Fruit fly (Drosophila melanogaster): ENCODE data around the gene TSG101.
A peak's percentile ranks its signal among the peaks of the same experiment; 100 is the strongest.

The TSG101 gene

DNA sequence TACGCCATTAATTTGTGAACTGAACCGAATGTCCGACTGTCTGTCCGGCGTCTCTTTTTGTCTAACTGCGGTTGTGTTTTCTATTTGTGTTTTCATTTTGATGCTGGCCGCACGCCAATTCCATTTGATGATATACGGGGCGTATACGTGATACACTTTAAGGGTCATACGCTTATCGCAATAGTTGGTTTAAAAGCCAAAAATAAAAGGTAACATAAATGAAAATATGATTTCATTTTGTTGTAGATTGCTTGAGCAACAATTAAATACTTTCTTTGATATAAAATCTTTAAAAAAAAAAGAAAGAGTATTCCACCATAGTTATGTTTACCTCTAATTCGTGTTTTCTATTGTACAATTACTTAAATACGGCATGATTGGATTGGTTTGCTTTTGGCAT is 42.9 kb downstream of the TSG101 start (continued):
- TF ChIP-seq Drgx (GFP tag; IDR thresholded peaks at IDR 0.05) (peak; percentile 28; the same call in 1 of the 2 replicates), sens (GFP tag) (peak; percentile 15), HLHmδ (GFP tag; optimal IDR thresholded peaks at IDR 0.05) (no peak), CG30403 (GFP tag; optimal IDR thresholded peaks at IDR 0.05) (peak; percentile 25), ci (GFP tag; IDR thresholded peaks at IDR 0.05) (no peak), so (GFP tag; IDR thresholded peaks at IDR 0.05) (0 out of 3 replicates have a peak, but pooled peaks have one; percentile 54), fd3F (GFP tag; optimal IDR thresholded peaks at IDR 0.05) (peak; percentile 24), CG18599 (GFP tag; optimal IDR thresholded peaks at IDR 0.05) (peak; percentile 45), CG11247 (GFP tag; IDR thresholded peaks at IDR 0.05) (0 out of 2 replicates have a peak, but pooled peaks have one; percentile 11), CG12942 (GFP tag; optimal IDR thresholded peaks at IDR 0.05) (no peak), chm (GFP tag; IDR thresholded peaks at IDR 0.05) (no peak), grau (tag; optimal IDR thresholded peaks at IDR 0.05) (peak; percentile 46), CG2202 (tag; optimal IDR thresholded peaks at IDR 0.05) (no peak), dati (GFP tag; IDR thresholded peaks at IDR 0.05) (no peak), CG8944 (GFP tag; optimal IDR thresholded peaks at IDR 0.05) (no peak), rib (GFP tag; IDR thresholded peaks at IDR 0.05) (peak; percentile 63), H15 (GFP tag; IDR thresholded peaks at IDR 0.05) (0 out of 3 replicates have a peak, but pooled peaks have one; percentile 9), Hr3 (GFP tag; optimal IDR thresholded peaks at IDR 0.05) (no peak), CG10209 (GFP tag; optimal IDR thresholded peaks at IDR 0.05) (peak; percentile 10), PHDP (tag; optimal IDR thresholded peaks at IDR 0.05) (peak; percentile 46), CG10979 (tag; optimal IDR thresholded peaks at IDR 0.05) (no peak), zen2 (GFP tag; IDR thresholded peaks at IDR 0.05; ENCODE audit: partially characterized antibody) (no peak), CG7839 (tag; optimal IDR thresholded peaks at IDR 0.05) (peak; percentile 43), dmrt99B (tag; optimal IDR thresholded peaks at IDR 0.05) (peak; percentile 20), sob (GFP tag; IDR thresholded peaks at IDR 0.05) (peak; percentile 45; the same call in 1 of the 2 replicates), ftz-f1 (GFP tag; optimal IDR thresholded peaks at IDR 0.05) (no peak), CG9932 (GFP tag; IDR thresholded peaks at IDR 0.05) (peak; percentile 65), CG9817 (tag; optimal IDR thresholded peaks at IDR 0.05) (peak; percentile 20), sug (tag; optimal IDR thresholded peaks at IDR 0.05) (no peak), Ada2b (GFP tag; IDR thresholded peaks at IDR 0.05) (peak; percentile 48; the same call in 1 of the 2 replicates), CG5180 (GFP tag; optimal IDR thresholded peaks at IDR 0.05) (no peak), MBD-R2 (GFP tag; IDR thresholded peaks at IDR 0.05) (no peak; the same call in 1 of the 2 replicates), CG10274 (GFP tag; optimal IDR thresholded peaks at IDR 0.05) (no peak), CoRest (tag; optimal IDR thresholded peaks at IDR 0.05) (peak; percentile 38), hkb (optimal IDR thresholded peaks at IDR 0.05) (no peak), hkb (GFP tag; IDR thresholded peaks at IDR 0.05) (peak; percentile 59; the same call in 1 of the 2 replicates), Aef1 (GFP tag; IDR thresholded peaks at IDR 0.05) (peak; percentile 52; the same call in 2 of the 3 replicates), tll (GFP tag; optimal IDR thresholded peaks at IDR 0.05) (no peak), unpg (GFP tag; optimal IDR thresholded peaks at IDR 0.05) (peak; percentile 34), Taf1 (GFP tag; IDR thresholded peaks at IDR 0.05) (0 out of 2 replicates have a peak, but pooled peaks have one; percentile 9), ems (GFP tag; optimal IDR thresholded peaks at IDR 0.05) (no peak), CG7556 (GFP tag; optimal IDR thresholded peaks at IDR 0.05) (peak; percentile 11), gem (tag; optimal IDR thresholded peaks at IDR 0.05) (peak; percentile 61), CG12391 (tag; optimal IDR thresholded peaks at IDR 0.05) (peak; percentile 16), Awh (GFP tag; IDR thresholded peaks at IDR 0.05) (no peak), NFAT (GFP tag; IDR thresholded peaks at IDR 0.05) (no peak), dpn (GFP tag; optimal IDR thresholded peaks at IDR 0.05) (peak in 1 of 2 experiments; percentile 6), CG2120 (GFP tag; optimal IDR thresholded peaks at IDR 0.05) (peak; percentile 72), CG10366 (GFP tag; IDR thresholded peaks at IDR 0.05) (peak; percentile 46), hbn (GFP tag; IDR thresholded peaks at IDR 0.05; ENCODE audit: partially characterized antibody) (no peak), E2f2 (GFP tag; IDR thresholded peaks at IDR 0.05) (0 out of 2 replicates have a peak, but pooled peaks have one; percentile 26)
